Worm (Caenorhabditis elegans): ENCODE data around the gene srh-287.

The srh-287 gene

ce11 chrV:17755592-17755991, 45.0 kb upstream of the srh-287 start, which contains the start of gene pgp-9:
TSS of gene pgp-9 (plus strand) at chrV:17755892.
- TF ChIP-seq aha-1 (tag) = peak; percentile 71
- no peak for TF ChIP-seq mxl-2 (GFP tag; conservative IDR thresholded peaks at IDR 0.05)

ce11 chrV:17765077-17765476, 35.6 kb upstream of the srh-287 start, which contains the start of the genes C47A10.16 and srh-283:
TSS of gene C47A10.16 (minus strand) at chrV:17765177.
TSS of gene srh-283 (plus strand) at chrV:17765348.
- TF ChIP-seq ceh-44 (GFP tag; IDR thresholded peaks at IDR 0.05) (no peak), madf-9 (GFP tag; conservative IDR thresholded peaks at IDR 0.05) (no peak), dmd-9 (GFP tag; IDR thresholded peaks at IDR 0.05) (no peak), nhr-237 (tag; optimal IDR thresholded peaks at IDR 0.05) (no peak), cey-2 (tag; optimal IDR thresholded peaks at IDR 0.05; ENCODE audit: borderline replicate concordance, insufficient read depth) (no peak), vab-7 (GFP tag; IDR thresholded peaks at IDR 0.05) (no peak), unc-39 (tag; optimal IDR thresholded peaks at IDR 0.05) (no peak)

- TF ChIP-seq attf-4 (tag; optimal IDR thresholded peaks at IDR 0.05) (no peak), unc-39 (tag; optimal IDR thresholded peaks at IDR 0.05) (no peak), dpl-1 (GFP tag; optimal IDR thresholded peaks at IDR 0.05) (no peak), F26F4.8 (GFP tag; conservative IDR thresholded peaks at IDR 0.05) (no peak), dve-1 (tag; optimal IDR thresholded peaks at IDR 0.05; ENCODE audit: insufficient read depth) (no peak), R02D3.7 (tag; optimal IDR thresholded peaks at IDR 0.05) (no peak), fkh-10 (GFP tag; optimal IDR thresholded peaks at IDR 0.05) (no peak), nhr-102 (tag; optimal IDR thresholded peaks at IDR 0.05) (no peak), lin-29 (GFP tag; IDR thresholded peaks at IDR 0.05) (no peak), spr-3 (GFP tag; optimal IDR thresholded peaks at IDR 0.05) (no peak), nhr-76 (tag; optimal IDR thresholded peaks at IDR 0.05) (no peak), ceh-28 (tag; optimal IDR thresholded peaks at IDR 0.05) (no peak)
Measured at ce11 chrV:17767249-17767648, 33.4 kb upstream of the srh-287 start, which contains the start of gene srh-284. TSS of gene srh-284 (plus strand) at chrV:17767549.

ce11 chrV:17767768-17768167, 32.9 kb upstream of the srh-287 start:
- TF ChIP-seq snpc-1.2 (GFP tag; IDR thresholded peaks at IDR 0.05) = 0 out of 2 replicates have a peak, but pooled peaks have one; percentile 46
- TF ChIP-seq lin-29 (GFP tag; IDR thresholded peaks at IDR 0.05) = no peak
- no peak for TF ChIP-seq snpc-4 (tag; optimal IDR thresholded peaks at IDR 0.05)
- peak; percentile 61; the same call in 1 of the 2 replicates for TF ChIP-seq lim-7 (GFP tag; IDR thresholded peaks at IDR 0.05)
- no peak for TF ChIP-seq php-3 (GFP tag; IDR thresholded peaks at IDR 0.05)
- TF ChIP-seq unc-62 (GFP tag; optimal IDR thresholded peaks at IDR 0.05 in 1 of 2) = no peak
- TF ChIP-seq unc-62 (tag; optimal IDR thresholded peaks at IDR 0.05) = no peak
- no peak for TF ChIP-seq lin-39 (tag; optimal IDR thresholded peaks at IDR 0.05)
- no peak for TF ChIP-seq nhr-77 (tag; optimal IDR thresholded peaks at IDR 0.05)
- no peak for TF ChIP-seq mes-2 (tag; optimal IDR thresholded peaks at IDR 0.05; ENCODE audit: poor library complexity, severe bottlenecking)
- no peak for TF ChIP-seq daf-12 (tag; optimal IDR thresholded peaks at IDR 0.05)
- no peak for TF ChIP-seq lir-3 (tag; optimal IDR thresholded peaks at IDR 0.05)
- no peak for TF ChIP-seq dmd-9 (GFP tag; IDR thresholded peaks at IDR 0.05)
- no peak for TF ChIP-seq nhr-42 (GFP tag; IDR thresholded peaks at IDR 0.05)

ce11 chrV:17773108-17773507, 27.5 kb upstream of the srh-287 start, which contains the start of gene sre-21:
TSS of gene sre-21 (minus strand) at chrV:17773208.
- TF ChIP-seq F44E2.7 (GFP tag; IDR thresholded peaks at IDR 0.05) (no peak), saeg-2 (GFP tag; IDR thresholded peaks at IDR 0.05) (no peak), skn-1 (tag; optimal IDR thresholded peaks at IDR 0.05) (no peak), vab-7 (GFP tag; IDR thresholded peaks at IDR 0.05) (no peak), spr-3 (GFP tag; optimal IDR thresholded peaks at IDR 0.05) (no peak), lin-39 (tag; optimal IDR thresholded peaks at IDR 0.05) (no peak), F37D6.2 (tag; optimal IDR thresholded peaks at IDR 0.05) (no peak), T20F7.1 (GFP tag; optimal IDR thresholded peaks at IDR 0.05) (no peak), daf-16 (GFP tag; optimal IDR thresholded peaks at IDR 0.05) (no peak), daf-16 (tag; optimal IDR thresholded peaks at IDR 0.05) (no peak), snpc-4 (tag; optimal IDR thresholded peaks at IDR 0.05) (no peak), madf-9 (GFP tag; conservative IDR thresholded peaks at IDR 0.05) (no peak), unc-130 (GFP tag; optimal IDR thresholded peaks at IDR 0.05) (no peak), nhr-6 (tag; optimal IDR thresholded peaks at IDR 0.05) (no peak), nhr-42 (GFP tag; IDR thresholded peaks at IDR 0.05) (no peak)
